Worm (Caenorhabditis elegans) whole organism, early embryonic: Measurements from ENCODE around the gene grd-8.

Experiments
- B0310.2 ChIP-seq: sonication (generic microtip); optimal IDR thresholded peaks from 2 replicates; lab custom pipeline; 2016; ENCODE audit warnings: mild to moderate bottlenecking, missing genetic modification characterization, missing compliant biosample characterization
- F13C5.2 ChIP-seq: sonication (generic microtip); optimal IDR thresholded peaks from 2 replicates; lab custom pipeline; 2017; ENCODE audit warnings: mild to moderate bottlenecking, missing genetic modification characterization, inconsistent platforms, missing compliant biosample characterization
- aly-1 ChIP-seq: sonication (generic microtip); optimal IDR thresholded peaks from 2 replicates; lab custom pipeline; 2016; ENCODE audit warnings: missing genetic modification characterization, missing compliant biosample characterization
- ama-1 ChIP-seq: fragments of 150-350 bp; optimal IDR thresholded peaks from 2 replicates; lab custom pipeline; 2014
- ceh-13 ChIP-seq: fragments of 200-800 bp; sonication (Bioruptor generic); optimal IDR thresholded peaks from 2 replicates; lab custom pipeline; 2018; ENCODE audit warnings: mild to moderate bottlenecking, missing genetic modification characterization, missing compliant biosample characterization
- ceh-36 ChIP-seq: sonication (generic microtip); optimal IDR thresholded peaks from 2 replicates; lab custom pipeline; 2016; ENCODE audit warnings: missing genetic modification characterization, inconsistent platforms, missing compliant biosample characterization
- ets-7 ChIP-seq: sonication (generic microtip); optimal IDR thresholded peaks from 2 replicates; lab custom pipeline; 2016; ENCODE audit warnings: missing genotype, missing genetic modification characterization, missing compliant biosample characterization
- flt-1 ChIP-seq: fragments of 200-800 bp; sonication (Bioruptor generic); IDR thresholded peaks from 2 replicates; pipeline ENCODE4 v1.3.6; 2022; ENCODE audit warnings: missing genetic modification characterization, missing compliant biosample characterization
- hmbx-1 ChIP-seq: sonication (generic microtip); optimal IDR thresholded peaks from 2 replicates; lab custom pipeline; 2016; ENCODE audit warnings: mild to moderate bottlenecking, missing genetic modification characterization, missing compliant biosample characterization
- hmg-4 ChIP-seq: fragments of 200-800 bp; sonication (Bioruptor generic); optimal IDR thresholded peaks from 2 replicates; lab custom pipeline; 2018; ENCODE audit warnings: mild to moderate bottlenecking, missing genetic modification characterization, missing compliant biosample characterization
- hnd-1 ChIP-seq: sonication (generic microtip); optimal IDR thresholded peaks from 2 replicates; lab custom pipeline; 2016; ENCODE audit warnings: missing genetic modification characterization, missing compliant biosample characterization
- pes-1 ChIP-seq: fragments of 200-800 bp; sonication (Bioruptor generic); IDR thresholded peaks from 2 replicates; pipeline ENCODE4 v1.3.6; 2022; ENCODE audit warnings: missing genetic modification reagents, missing genetic modification characterization, missing compliant biosample characterization
- scrt-1 ChIP-seq: fragments of 200-800 bp; sonication (Bioruptor generic); IDR thresholded peaks from 2 replicates; pipeline ENCODE4 v1.3.6; 2022; ENCODE audit warnings: missing genetic modification characterization, missing compliant biosample characterization
- sea-1 ChIP-seq: fragments of 200-800 bp; sonication (Bioruptor generic); conservative IDR thresholded peaks from 2 replicates; pipeline ENCODE4 v1.3.6; 2022; ENCODE audit warnings: missing genetic modification characterization, missing compliant biosample characterization
- tbx-11 ChIP-seq: fragments of 200-800 bp; sonication (Bioruptor generic); IDR thresholded peaks from 2 replicates; pipeline ENCODE4 v1.3.6; 2022; ENCODE audit warnings: missing genetic modification characterization, missing compliant biosample characterization
- tbx-37 ChIP-seq: fragments of 200-800 bp; sonication (Bioruptor generic); conservative IDR thresholded peaks from 2 replicates; pipeline ENCODE4 v1.3.6; 2022; ENCODE audit warnings: missing genetic modification reagents, missing genetic modification characterization, missing compliant biosample characterization
- tra-4 ChIP-seq: sonication (generic microtip); optimal IDR thresholded peaks from 2 replicates; lab custom pipeline; 2017; ENCODE audit warnings: missing genetic modification characterization, missing compliant biosample characterization

grd-8 gene

ce11 chrV:7820270-7820669 is 22.1 kb upstream of the grd-8 start, which contains the start of gene lbp-4:
TSS of gene lbp-4 (plus strand) at chrV:7820578.
- no peak for TF ChIP-seq tbx-11
- TF ChIP-seq ets-7 (tag; lab: Kevin White, UChicago) = peak; percentile 3
- peak; percentile 4; the same call in 1 of the 2 replicates for TF ChIP-seq flt-1
- no peak for TF ChIP-seq pes-1
- TF ChIP-seq aly-1 (tag; lab: Kevin White, UChicago) = no peak

- no peak for TF ChIP-seq hmg-4 (GFP tag; lab: Kevin White, UChicago)
- TF ChIP-seq tbx-11 = no peak
- no peak for TF ChIP-seq tbx-37
- TF ChIP-seq ceh-13 (GFP tag; lab: Kevin White, UChicago) = no peak
- no peak for TF ChIP-seq B0310.2 (tag; lab: Kevin White, UChicago)
- no peak for TF ChIP-seq sea-1
- TF ChIP-seq flt-1 = no peak
- TF ChIP-seq pes-1 = no peak
- no peak for TF ChIP-seq ceh-36 (tag; lab: Kevin White, UChicago)
- TF ChIP-seq hmbx-1 (tag; lab: Kevin White, UChicago) = no peak
- no peak for TF ChIP-seq scrt-1
- TF ChIP-seq hnd-1 = no peak
- TF ChIP-seq aly-1 (tag; lab: Kevin White, UChicago) = no peak
- TF ChIP-seq ama-1 (lab: Kevin White, UChicago) = no peak
- no peak for TF ChIP-seq F13C5.2 (tag; lab: Kevin White, UChicago)
- no peak for TF ChIP-seq tra-4 (tag; lab: Kevin White, UChicago)
- TF ChIP-seq ets-7 (tag; lab: Kevin White, UChicago) = no peak
Measured at ce11 chrV:7822655-7823054, 19.7 kb upstream of the grd-8 start.

- no peak for TF ChIP-seq ceh-36 (tag; lab: Kevin White, UChicago)
- TF ChIP-seq hmg-4 (GFP tag; lab: Kevin White, UChicago) = no peak
- TF ChIP-seq pes-1 = no peak
- no peak for TF ChIP-seq ceh-13 (GFP tag; lab: Kevin White, UChicago)
- no peak for TF ChIP-seq hnd-1
- no peak for TF ChIP-seq tra-4 (tag; lab: Kevin White, UChicago)
- TF ChIP-seq scrt-1 = no peak
- no peak for TF ChIP-seq F13C5.2 (tag; lab: Kevin White, UChicago)
- no peak for TF ChIP-seq hmbx-1 (tag; lab: Kevin White, UChicago)
- TF ChIP-seq tbx-37 = no peak
- no peak for TF ChIP-seq tbx-11
- TF ChIP-seq sea-1 = no peak
- TF ChIP-seq ets-7 (tag; lab: Kevin White, UChicago) = no peak
- TF ChIP-seq B0310.2 (tag; lab: Kevin White, UChicago) = no peak
- TF ChIP-seq ama-1 (lab: Kevin White, UChicago) = no peak
Measured at ce11 chrV:7824138-7824537, 18.2 kb upstream of the grd-8 start.

ce11 chrV:7825836-7826235 is 16.5 kb upstream of the grd-8 start:
- TF ChIP-seq hmg-4 (GFP tag; lab: Kevin White, UChicago) (no peak), scrt-1 (no peak), hnd-1 (no peak), ama-1 (lab: Kevin White, UChicago) (no peak), B0310.2 (tag; lab: Kevin White, UChicago) (no peak), F13C5.2 (tag; lab: Kevin White, UChicago) (no peak), ets-7 (tag; lab: Kevin White, UChicago) (no peak), hmbx-1 (tag; lab: Kevin White, UChicago) (no peak), flt-1 (no peak), sea-1 (no peak), ceh-36 (tag; lab: Kevin White, UChicago) (no peak), aly-1 (tag; lab: Kevin White, UChicago) (no peak), tra-4 (tag; lab: Kevin White, UChicago) (no peak), pes-1 (no peak), tbx-37 (no peak), ceh-13 (GFP tag; lab: Kevin White, UChicago) (no peak), tbx-11 (no peak)

ce11 chrV:7826362-7826761 is 16.0 kb upstream of the grd-8 start:
- no peak for TF ChIP-seq ceh-13 (GFP tag; lab: Kevin White, UChicago)
- TF ChIP-seq tbx-11 = no peak
- no peak for TF ChIP-seq ets-7 (tag; lab: Kevin White, UChicago)
- TF ChIP-seq tra-4 (tag; lab: Kevin White, UChicago) = no peak
- TF ChIP-seq hnd-1 = no peak
- no peak for TF ChIP-seq flt-1
- TF ChIP-seq tbx-37 = no peak
- TF ChIP-seq hmg-4 (GFP tag; lab: Kevin White, UChicago) = no peak
- TF ChIP-seq sea-1 = no peak
- no peak for TF ChIP-seq ceh-36 (tag; lab: Kevin White, UChicago)
- TF ChIP-seq F13C5.2 (tag; lab: Kevin White, UChicago) = no peak
- no peak for TF ChIP-seq ama-1 (lab: Kevin White, UChicago)
- no peak for TF ChIP-seq hmbx-1 (tag; lab: Kevin White, UChicago)
- TF ChIP-seq aly-1 (tag; lab: Kevin White, UChicago) = no peak
- no peak for TF ChIP-seq B0310.2 (tag; lab: Kevin White, UChicago)
- TF ChIP-seq pes-1 = no peak
- TF ChIP-seq scrt-1 = no peak

ce11 chrV:7826917-7827316 is 15.4 kb upstream of the grd-8 start, which contains the start of gene mig-6:
TSS of gene mig-6 (plus strand) at chrV:7827217.
- no peak for TF ChIP-seq hmbx-1 (tag; lab: Kevin White, UChicago)
- TF ChIP-seq tbx-37 = no peak
- no peak for TF ChIP-seq B0310.2 (tag; lab: Kevin White, UChicago)
- no peak for TF ChIP-seq F13C5.2 (tag; lab: Kevin White, UChicago)
- TF ChIP-seq flt-1 = no peak
- no peak for TF ChIP-seq hnd-1

ce11 chrV:7830952-7831351 is 11.4 kb upstream of the grd-8 start:
- no peak for TF ChIP-seq hnd-1
- no peak for TF ChIP-seq B0310.2 (tag; lab: Kevin White, UChicago)
- TF ChIP-seq tra-4 (tag; lab: Kevin White, UChicago) = no peak
- TF ChIP-seq F13C5.2 (tag; lab: Kevin White, UChicago) = no peak
- TF ChIP-seq aly-1 (tag; lab: Kevin White, UChicago) = no peak
- no peak for TF ChIP-seq sea-1
- no peak for TF ChIP-seq hmbx-1 (tag; lab: Kevin White, UChicago)
- TF ChIP-seq ets-7 (tag; lab: Kevin White, UChicago) = no peak
- TF ChIP-seq ceh-36 (tag; lab: Kevin White, UChicago) = no peak
- TF ChIP-seq ama-1 (lab: Kevin White, UChicago) = no peak
- no peak for TF ChIP-seq hmg-4 (GFP tag; lab: Kevin White, UChicago)
- no peak for TF ChIP-seq scrt-1
- TF ChIP-seq tbx-37 = no peak
- no peak for TF ChIP-seq ceh-13 (GFP tag; lab: Kevin White, UChicago)
- no peak for TF ChIP-seq pes-1
- no peak for TF ChIP-seq flt-1
- TF ChIP-seq tbx-11 = no peak
